Worm (Caenorhabditis elegans) whole organism, L1 larva: ENCODE data around the gene C30G12.6.
A peak's percentile ranks its signal among the peaks of the same experiment; 100 is the strongest.

Source experiments
- C04F5.9 ChIP-seq: sonication (generic microtip); optimal IDR thresholded peaks from 2 replicates; lab custom pipeline; 2016; ENCODE audit warnings: missing genetic modification characterization, missing compliant biosample characterization
- C16A3.4 ChIP-seq: fragments of 150-350 bp; optimal IDR thresholded peaks from 2 replicates; lab custom pipeline; 2014; ENCODE audit warnings: missing biosample characterization, missing genetic modification characterization
- F16B12.6 ChIP-seq: fragments of 150-350 bp; optimal IDR thresholded peaks from 2 replicates; lab custom pipeline; 2014; ENCODE audit warnings: missing biosample characterization, missing genetic modification characterization
- Y116A8C.19 ChIP-seq: sonication (generic microtip); optimal IDR thresholded peaks from 2 replicates; lab custom pipeline; 2016; ENCODE audit warnings: missing compliant biosample characterization, missing genetic modification characterization, borderline replicate concordance
- aha-1 ChIP-seq: fragments of 150-350 bp; optimal IDR thresholded peaks from 2 replicates; lab custom pipeline; 2014; ENCODE audit warnings: missing biosample characterization, missing genetic modification characterization
- alr-1 ChIP-seq: fragments of 200-800 bp; sonication (Bioruptor generic); optimal IDR thresholded peaks from 2 replicates; lab custom pipeline; 2018; ENCODE audit warnings: borderline replicate concordance, mild to moderate bottlenecking, missing genetic modification characterization, missing compliant biosample characterization
- aly-2 ChIP-seq: fragments of 150-350 bp; optimal IDR thresholded peaks from 2 replicates; lab custom pipeline; 2014; ENCODE audit warnings: missing biosample characterization, missing genetic modification characterization
- ama-1 ChIP-seq: fragments of 150-350 bp; optimal IDR thresholded peaks from 2 replicates; lab custom pipeline; 2014
- ceh-63 ChIP-seq: fragments of 200-800 bp; sonication (Bioruptor generic); optimal IDR thresholded peaks from 2 replicates; lab custom pipeline; 2018; ENCODE audit warnings: mild to moderate bottlenecking, missing genetic modification characterization, missing compliant biosample characterization
- ceh-8 ChIP-seq: fragments of 200-800 bp; sonication (Bioruptor generic); optimal IDR thresholded peaks from 2 replicates; lab custom pipeline; 2018; ENCODE audit warnings: mild to moderate bottlenecking, missing genetic modification characterization, moderate library complexity, missing compliant biosample characterization
- ceh-82 ChIP-seq, 3 experiments: fragments of 150-350 bp in 1 of 3; sonication (generic microtip) in 2 of 3; optimal IDR thresholded peaks; 2 replicates each; lab custom pipeline; 2014 to 2017; ENCODE audit warnings: missing biosample characterization in 3 of 3, missing genetic modification characterization in 3 of 3
- ceh-88 ChIP-seq: fragments of 200-800 bp; sonication (Bioruptor generic); IDR thresholded peaks from 2 replicates; pipeline ENCODE4 v1.3.6; 2022; ENCODE audit warnings: missing genetic modification characterization, missing compliant biosample characterization
- ces-1 ChIP-seq: fragments of 150-350 bp; optimal IDR thresholded peaks from 2 replicates; lab custom pipeline; 2014; ENCODE audit warnings: missing biosample characterization, missing genetic modification reagents, missing genetic modification characterization
- dsc-1 ChIP-seq: sonication (generic microtip); optimal IDR thresholded peaks from 2 replicates; lab custom pipeline; 2016; ENCODE audit warnings: mild to moderate bottlenecking, missing genetic modification characterization, missing compliant biosample characterization
- efl-1 ChIP-seq, 4 experiments: fragments of 150-350 bp; optimal IDR thresholded peaks in 3 of 4; peaks in 1 of 4; 1 replicate in 1 of 4; 2 replicates in 3 of 4; lab custom pipeline; 2014; ENCODE audit warnings: missing biosample characterization in 2 of 4, missing genetic modification characterization in 2 of 4, missing genetic modification reagents in 2 of 4
- efl-3 ChIP-seq: fragments of 200-800 bp; sonication (Bioruptor generic); optimal IDR thresholded peaks from 2 replicates; lab custom pipeline; 2018; ENCODE audit warnings: mild to moderate bottlenecking, missing genetic modification characterization, missing compliant biosample characterization
- egl-27 ChIP-seq, 2 experiments: fragments of 150-350 bp in 1 of 2; sonication (generic microtip); optimal IDR thresholded peaks; 3 replicates each; lab custom pipeline; 2017 to 2018; ENCODE audit warnings: missing biosample characterization in 2 of 2, missing genetic modification characterization in 2 of 2, missing genetic modification reagents in 2 of 2
- elt-3 ChIP-seq, 6 experiments: fragments of 150-350 bp in 1 of 6; sonication (generic microtip); optimal IDR thresholded peaks; 2 replicates each; lab custom pipeline; 2017 to 2018; ENCODE audit warnings: missing biosample characterization in 6 of 6, missing genetic modification characterization in 6 of 6, inconsistent platforms in 1 of 6
- fkh-10 ChIP-seq: sonication (generic microtip); optimal IDR thresholded peaks from 2 replicates; lab custom pipeline; 2017; ENCODE audit warnings: missing biosample characterization, missing genetic modification reagents, missing genetic modification characterization
- grh-1 ChIP-seq: fragments of 200-800 bp; sonication (Bioruptor generic); IDR thresholded peaks from 2 replicates; pipeline ENCODE4 v1.3.6; 2022; ENCODE audit warnings: missing genetic modification reagents, missing genetic modification characterization, missing compliant biosample characterization
- lin-13 ChIP-seq: fragments of 150-350 bp; optimal IDR thresholded peaks from 2 replicates; lab custom pipeline; 2014; ENCODE audit warnings: missing biosample characterization, missing genetic modification reagents, missing genetic modification characterization
- lin-14 ChIP-seq: fragments of 200-800 bp; sonication (Bioruptor generic); optimal IDR thresholded peaks from 2 replicates; lab custom pipeline; 2018; ENCODE audit warnings: mild to moderate bottlenecking, missing genetic modification characterization, moderate library complexity, missing compliant biosample characterization
- lin-39 ChIP-seq: fragments of 150-350 bp; optimal IDR thresholded peaks from 2 replicates; lab custom pipeline; 2014; ENCODE audit warnings: missing biosample characterization, missing genetic modification reagents, missing genetic modification characterization
- lsy-2 ChIP-seq, 2 experiments: fragments of 150-350 bp; optimal IDR thresholded peaks; 2 replicates each; lab custom pipeline; 2014; ENCODE audit warnings: missing biosample characterization in 2 of 2, missing genetic modification characterization in 2 of 2
- mab-9 ChIP-seq: fragments of 200-800 bp; sonication (Bioruptor generic); IDR thresholded peaks from 2 replicates; pipeline ENCODE4 v1.3.6; 2022; ENCODE audit warnings: missing genetic modification reagents, missing genetic modification characterization, missing compliant biosample characterization
- mdl-1 ChIP-seq, 2 experiments: fragments of 150-350 bp; optimal IDR thresholded peaks; 2 replicates each; lab custom pipeline; 2014 to 2017; ENCODE audit warnings: missing biosample characterization in 2 of 2, missing genetic modification characterization in 2 of 2, inconsistent platforms in 1 of 2
- mep-1 ChIP-seq: fragments of 150-350 bp; optimal IDR thresholded peaks from 2 replicates; lab custom pipeline; 2014; ENCODE audit warnings: missing biosample characterization, missing genetic modification characterization
- nhr-11 ChIP-seq: fragments of 150-350 bp; optimal IDR thresholded peaks from 2 replicates; lab custom pipeline; 2014; ENCODE audit warnings: missing biosample characterization, missing genetic modification characterization
- nhr-237 ChIP-seq: fragments of 150-350 bp; optimal IDR thresholded peaks from 2 replicates; lab custom pipeline; 2014; ENCODE audit warnings: missing biosample characterization, missing genetic modification characterization
- nhr-47 ChIP-seq: sonication (generic microtip); optimal IDR thresholded peaks from 2 replicates; lab custom pipeline; 2016; ENCODE audit warnings: mild to moderate bottlenecking, missing genetic modification characterization, moderate library complexity, missing compliant biosample characterization
- nhr-71 ChIP-seq: sonication (generic microtip); optimal IDR thresholded peaks from 2 replicates; lab custom pipeline; 2016; ENCODE audit warnings: mild to moderate bottlenecking, missing genetic modification characterization, moderate library complexity, missing compliant biosample characterization
- nhr-76 ChIP-seq: sonication (generic microtip); optimal IDR thresholded peaks from 2 replicates; lab custom pipeline; 2017; ENCODE audit warnings: missing biosample characterization, missing genetic modification characterization
- nhr-77 ChIP-seq: fragments of 150-350 bp; optimal IDR thresholded peaks from 2 replicates; lab custom pipeline; 2014; ENCODE audit warnings: missing biosample characterization, missing genetic modification characterization
- nhr-90 ChIP-seq: sonication (generic microtip); optimal IDR thresholded peaks from 2 replicates; lab custom pipeline; 2016; ENCODE audit warnings: mild to moderate bottlenecking, missing genetic modification characterization, missing compliant biosample characterization; ENCODE audit not compliant: poor library complexity
- pqm-1 ChIP-seq: sonication (generic microtip); optimal IDR thresholded peaks from 3 replicates; lab custom pipeline; 2017; ENCODE audit warnings: missing biosample characterization, missing genetic modification characterization
- rnt-1 ChIP-seq: sonication (generic microtip); optimal IDR thresholded peaks from 2 replicates; lab custom pipeline; 2016; ENCODE audit warnings: mild to moderate bottlenecking, missing genetic modification characterization, moderate library complexity, missing compliant biosample characterization
- skn-1 ChIP-seq: fragments of 150-350 bp; optimal IDR thresholded peaks from 2 replicates; lab custom pipeline; 2014; ENCODE audit warnings: missing biosample characterization, missing genetic modification characterization
- snpc-4 ChIP-seq: fragments of 150-350 bp; optimal IDR thresholded peaks from 2 replicates; lab custom pipeline; 2014; ENCODE audit warnings: missing biosample characterization, missing genetic modification characterization
- sptf-1 ChIP-seq: fragments of 150-350 bp; optimal IDR thresholded peaks from 2 replicates; lab custom pipeline; 2014; ENCODE audit warnings: missing biosample characterization, missing genetic modification characterization
- sup-37 ChIP-seq: fragments of 200-800 bp; sonication (Bioruptor generic); optimal IDR thresholded peaks from 2 replicates; lab custom pipeline; 2018; ENCODE audit warnings: mild to moderate bottlenecking, missing genetic modification characterization, missing compliant biosample characterization
- unc-86 ChIP-seq: sonication (generic microtip); optimal IDR thresholded peaks from 2 replicates; lab custom pipeline; 2016; ENCODE audit warnings: missing genetic modification characterization, missing compliant biosample characterization
- vab-15 ChIP-seq: sonication (generic microtip); optimal IDR thresholded peaks from 2 replicates; lab custom pipeline; 2017; ENCODE audit warnings: missing genotype, mild to moderate bottlenecking, missing genetic modification characterization, missing compliant biosample characterization
- zag-1 ChIP-seq: fragments of 150-350 bp; optimal IDR thresholded peaks from 2 replicates; lab custom pipeline; 2014; ENCODE audit warnings: missing biosample characterization, missing genetic modification characterization
- zip-4 ChIP-seq: fragments of 200-800 bp; sonication (Bioruptor generic); optimal IDR thresholded peaks from 2 replicates; lab custom pipeline; 2018; ENCODE audit warnings: mild to moderate bottlenecking, missing genetic modification characterization, moderate library complexity, missing compliant biosample characterization
- ztf-11 ChIP-seq, 2 experiments: sonication (generic microtip); optimal IDR thresholded peaks; 2 replicates each; lab custom pipeline; 2016 to 2017; ENCODE audit warnings: missing genetic modification characterization in 2 of 2, missing biosample characterization in 1 of 2, missing compliant biosample characterization in 1 of 2
- ztf-4 ChIP-seq: fragments of 150-350 bp; optimal IDR thresholded peaks from 2 replicates; lab custom pipeline; 2014; ENCODE audit warnings: missing biosample characterization, missing genetic modification characterization

The C30G12.6 gene

ce11 chrII:7337469-7337893 lies 41.7 kb upstream of the C30G12.6 start (continued):
- TF ChIP-seq ceh-8 (GFP tag; lab: Kevin White, UChicago), result peak; percentile 21
- TF ChIP-seq lsy-2 (tag; optimal IDR thresholded peaks at IDR 0.05; lab: Kevin White, UChicago), result peak; percentile 46 to 78
- TF ChIP-seq snpc-4 (tag; lab: Kevin White, UChicago), result no peak
- TF ChIP-seq vab-15 (tag; lab: Kevin White, UChicago), result no peak
- TF ChIP-seq lin-13, result peak; percentile 48
- peak; percentile 39 to 44 for TF ChIP-seq efl-1 (optimal IDR thresholded peaks at IDR 0.05; lab: Kevin White, UChicago)
- peak in 1 of 2 experiments; percentile 17 for TF ChIP-seq efl-1 (GFP tag; optimal IDR thresholded peaks at IDR 0.05 in 1 of 2; lab: Kevin White, UChicago)
- no peak for TF ChIP-seq lin-39
- no peak for TF ChIP-seq unc-86 (tag; lab: Kevin White, UChicago)
- peak in 5 of 6 experiments; percentile 15 to 95 (median 48) for TF ChIP-seq elt-3 (tag; optimal IDR thresholded peaks at IDR 0.05; lab: Kevin White, UChicago)
- no peak for TF ChIP-seq sptf-1 (tag; lab: Kevin White, UChicago)
- peak; percentile 95 for TF ChIP-seq lin-14
- TF ChIP-seq grh-1 (GFP tag; lab: Robert Waterston, UW), result peak; percentile 72
- peak; percentile 27 for TF ChIP-seq nhr-77 (tag; lab: Kevin White, UChicago)
- no peak for TF ChIP-seq ztf-11 (tag; optimal IDR thresholded peaks at IDR 0.05; lab: Kevin White, UChicago)
- no peak for TF ChIP-seq ceh-63 (GFP tag; lab: Kevin White, UChicago)
- no peak for TF ChIP-seq pqm-1 (tag; lab: Kevin White, UChicago)
- TF ChIP-seq mep-1 (tag; lab: Kevin White, UChicago), result peak; percentile 42
- TF ChIP-seq dsc-1 (tag; lab: Kevin White, UChicago), result peak; percentile 97
- no peak for TF ChIP-seq sup-37
- no peak for TF ChIP-seq efl-3 (GFP tag; lab: Kevin White, UChicago)
- TF ChIP-seq C16A3.4, result peak; percentile 57
- TF ChIP-seq ces-1 (GFP tag; lab: Kevin White, UChicago), result no peak
- peak in 2 of 3 experiments; percentile 23 to 49 for TF ChIP-seq ceh-82 (tag; optimal IDR thresholded peaks at IDR 0.05; lab: Kevin White, UChicago)
- TF ChIP-seq zip-4 (GFP tag; lab: Kevin White, UChicago), result peak; percentile 24
- TF ChIP-seq nhr-237 (tag; lab: Kevin White, UChicago), result peak; percentile 45
- no peak for TF ChIP-seq F16B12.6
- no peak for TF ChIP-seq C04F5.9 (tag; lab: Kevin White, UChicago)
- peak; percentile 30 for TF ChIP-seq rnt-1 (tag; lab: Kevin White, UChicago)
- TF ChIP-seq aha-1 (tag; lab: Kevin White, UChicago), result no peak
- TF ChIP-seq alr-1 (tag; lab: Kevin White, UChicago), result no peak
- 0 out of 2 replicates have a peak, but pooled peaks have one; percentile 55 for TF ChIP-seq mab-9
- TF ChIP-seq ceh-88 (GFP tag; lab: Robert Waterston, UW), result no peak
- peak; percentile 82 for TF ChIP-seq nhr-47 (tag; lab: Kevin White, UChicago)
- peak; percentile 89 for TF ChIP-seq nhr-90 (tag; lab: Kevin White, UChicago)
- TF ChIP-seq ama-1, result peak; percentile 34
- TF ChIP-seq aly-2 (tag; lab: Kevin White, UChicago), result no peak
- TF ChIP-seq ztf-4 (tag; lab: Kevin White, UChicago), result peak; percentile 68
- TF ChIP-seq Y116A8C.19 (tag; lab: Kevin White, UChicago), result no peak
- no peak for TF ChIP-seq nhr-76 (tag; lab: Kevin White, UChicago)
- no peak for TF ChIP-seq fkh-10 (GFP tag; lab: Kevin White, UChicago)
- no peak for TF ChIP-seq skn-1 (tag; lab: Kevin White, UChicago)
- TF ChIP-seq zag-1 (tag; lab: Kevin White, UChicago), result no peak
- peak in 1 of 2 experiments; percentile 94 for TF ChIP-seq mdl-1 (tag; optimal IDR thresholded peaks at IDR 0.05; lab: Kevin White, UChicago)
- peak; percentile 53 to 59 for TF ChIP-seq egl-27 (tag; optimal IDR thresholded peaks at IDR 0.05; lab: Kevin White, UChicago)
- peak; percentile 92 for TF ChIP-seq nhr-71
- TF ChIP-seq nhr-11 (tag; lab: Kevin White, UChicago), result no peak
